Fruit fly (Drosophila melanogaster): ENCODE measurements around the gene ORMDL.

Gene ORMDL

DNA sequence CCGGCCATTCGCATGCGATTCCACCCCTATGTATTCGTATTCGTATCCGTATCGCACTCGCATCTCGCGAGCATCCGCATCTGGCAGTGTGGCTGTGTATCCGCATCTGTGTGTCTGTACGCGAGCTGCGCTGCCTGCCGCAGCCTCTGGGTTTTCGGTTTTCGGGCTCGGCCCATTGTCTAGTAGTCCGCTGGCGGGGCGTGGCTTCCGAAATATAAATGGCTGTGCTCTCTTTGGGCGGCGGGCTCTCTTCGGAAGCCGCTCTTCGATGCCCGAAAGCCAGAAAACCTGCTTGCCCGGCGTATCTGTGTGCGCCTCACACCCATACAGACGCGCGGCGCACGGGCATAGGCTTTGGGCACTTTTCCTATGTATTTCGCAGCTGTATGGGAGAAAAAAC lies 36.8 kb upstream of the ORMDL start (continued):
- TF ChIP-seq CG32772 (GFP tag; IDR thresholded peaks at IDR 0.05) (no peak), wdn (GFP tag; IDR thresholded peaks at IDR 0.05) (no peak), zen (tag; optimal IDR thresholded peaks at IDR 0.05) (no peak), CG34376 (GFP tag; optimal IDR thresholded peaks at IDR 0.05) (no peak), peb (GFP tag; IDR thresholded peaks at IDR 0.05) (peak; percentile 20; the same call in 1 of the 2 replicates), pb (GFP tag; optimal IDR thresholded peaks at IDR 0.05) (no peak), CG7987 (GFP tag; optimal IDR thresholded peaks at IDR 0.05) (no peak), CG2199 (GFP tag; IDR thresholded peaks at IDR 0.05) (0 out of 3 replicates have a peak, but pooled peaks have one; percentile 28), seq (GFP tag; IDR thresholded peaks at IDR 0.05) (peak; percentile 85; the same call in 1 of the 2 replicates), CG33557 (GFP tag; optimal IDR thresholded peaks at IDR 0.05) (no peak), lola (GFP tag; optimal IDR thresholded peaks at IDR 0.05) (no peak), maf-S (GFP tag; optimal IDR thresholded peaks at IDR 0.05) (no peak), vvl (GFP tag; IDR thresholded peaks at IDR 0.05) (no peak)

DNA sequence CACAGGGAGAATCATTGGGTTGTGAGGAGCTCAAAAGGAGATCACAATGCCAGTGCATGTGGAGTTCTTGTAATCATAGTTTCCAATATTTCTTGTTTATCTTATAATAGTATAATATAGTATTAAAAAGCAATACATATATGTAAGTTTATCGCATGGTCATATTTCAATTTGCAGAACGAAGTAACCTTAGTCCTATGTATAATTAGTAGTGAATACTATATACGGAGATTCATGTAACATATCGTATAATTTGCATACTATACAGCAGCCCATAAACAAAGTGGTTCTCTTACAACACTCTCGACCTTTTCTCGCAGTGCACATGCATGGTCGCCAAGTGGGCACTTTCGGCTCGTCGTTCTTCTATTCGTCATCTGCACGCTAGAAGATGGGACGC lies 32.8 kb upstream of the ORMDL start:
- no peak for TF ChIP-seq Side (GFP tag; optimal IDR thresholded peaks at IDR 0.05)
- TF ChIP-seq Chrac-16 (GFP tag; optimal IDR thresholded peaks at IDR 0.05): no peak
- peak in 1 of 2 experiments; percentile 16 for TF ChIP-seq bsh (GFP tag; optimal IDR thresholded peaks at IDR 0.05)
- TF ChIP-seq CG16813 (GFP tag; IDR thresholded peaks at IDR 0.05; ENCODE audit: partially characterized antibody): no peak
- TF ChIP-seq CG11560 (tag; IDR thresholded peaks at IDR 0.05): no peak
- TF ChIP-seq Dad (GFP tag; optimal IDR thresholded peaks at IDR 0.05): no peak

DNA sequence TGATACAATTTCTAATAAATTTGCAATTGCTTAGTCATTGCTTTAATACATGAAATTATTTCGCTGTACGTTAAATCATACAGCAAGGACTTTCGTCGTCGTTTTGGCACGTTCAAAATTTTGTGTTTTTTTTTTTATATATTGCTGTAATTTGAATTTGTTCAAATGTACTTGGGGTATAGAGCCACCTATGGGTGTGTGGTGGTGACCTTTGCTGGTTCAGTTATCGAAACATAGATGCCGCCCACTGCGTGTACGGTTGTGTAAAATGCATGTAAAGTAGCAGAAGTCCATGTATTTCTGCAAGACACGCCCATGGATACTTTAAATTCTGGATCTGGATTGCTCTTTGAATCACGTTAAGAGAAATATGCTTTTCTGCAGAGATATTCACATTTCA lies 30.8 kb upstream of the ORMDL start:
- TF ChIP-seq br (optimal IDR thresholded peaks at IDR 0.05) (no peak), Abd-B (GFP tag; optimal IDR thresholded peaks at IDR 0.05) (no peak), so (GFP tag; IDR thresholded peaks at IDR 0.05) (no peak), CG15514 (GFP tag; optimal IDR thresholded peaks at IDR 0.05) (no peak), CG4328 (GFP tag; optimal IDR thresholded peaks at IDR 0.05) (no peak), lilli (GFP tag; optimal IDR thresholded peaks at IDR 0.05) (peak; percentile 64), Pdp1 (GFP tag; optimal IDR thresholded peaks at IDR 0.05) (peak in 1 of 2 experiments; percentile 70), Chrac-16 (GFP tag; optimal IDR thresholded peaks at IDR 0.05) (peak; percentile 80), CG10979 (tag; optimal IDR thresholded peaks at IDR 0.05) (peak; percentile 84), Dref (GFP tag; IDR thresholded peaks at IDR 0.05) (no peak), toy (GFP tag; IDR thresholded peaks at IDR 0.05) (no peak), Aef1 (GFP tag; IDR thresholded peaks at IDR 0.05) (peak; percentile 55; the same call in 2 of the 3 replicates), stwl (tag; optimal IDR thresholded peaks at IDR 0.05) (no peak), Med (GFP tag) (peak; percentile 95), CG3407 (GFP tag; optimal IDR thresholded peaks at IDR 0.05) (peak; percentile 29), nom (GFP tag; optimal IDR thresholded peaks at IDR 0.05) (no peak), run (tag; optimal IDR thresholded peaks at IDR 0.05) (no peak), CG15696 (tag; optimal IDR thresholded peaks at IDR 0.05) (peak; percentile 70), CG6689 (GFP tag; IDR thresholded peaks at IDR 0.05) (no peak), CG11093 (GFP tag; IDR thresholded peaks at IDR 0.05) (no peak), Side (GFP tag; optimal IDR thresholded peaks at IDR 0.05) (peak; percentile 43), ase (GFP tag; IDR thresholded peaks at IDR 0.05) (peak; percentile 79), Dp (GFP tag; optimal IDR thresholded peaks at IDR 0.05) (peak; percentile 57), Fer3 (tag; optimal IDR thresholded peaks at IDR 0.05) (no peak), Hr51 (GFP tag; optimal IDR thresholded peaks at IDR 0.05) (peak in 1 of 2 experiments; percentile 16), CG15601 (tag; optimal IDR thresholded peaks at IDR 0.05) (peak; percentile 19), CG7745 (tag; optimal IDR thresholded peaks at IDR 0.05) (no peak), CG7357 (GFP tag; IDR thresholded peaks at IDR 0.05) (no peak), stc (GFP tag; IDR thresholded peaks at IDR 0.05) (0 out of 2 replicates have a peak, but pooled peaks have one; percentile 12), lab (GFP tag; optimal IDR thresholded peaks at IDR 0.05) (no peak), Dip3 (GFP tag; optimal IDR thresholded peaks at IDR 0.05) (peak; percentile 40)

All from whole organism, embryonic.